Worm (Caenorhabditis elegans): ENCODE results near the gene C34H4.2.

ce11 chrIV:1559931-1560330, 6.4 kb downstream of the C34H4.2 start, which contains the start of gene Y41D4B.17:
- TF ChIP-seq unc-86 (tag; optimal IDR thresholded peaks at IDR 0.05) = no peak
- TF ChIP-seq pqm-1 (tag; optimal IDR thresholded peaks at IDR 0.05) = no peak
